Fruit fly (Drosophila melanogaster) whole organism, adult: ENCODE measurements around the gene Brd8.

Experiments
- CG11617 ChIP-seq: fragments of 200-800 bp; sonication (Bioruptor generic); optimal IDR thresholded peaks from 2 replicates; lab custom pipeline; 2017; ENCODE audit warnings: mild to moderate bottlenecking, missing biosample characterization, missing genetic modification reagents, missing genetic modification characterization
- CG12768 ChIP-seq: fragments of 200-800 bp; sonication (Bioruptor generic); optimal IDR thresholded peaks from 2 replicates; lab custom pipeline; 2017; ENCODE audit warnings: missing biosample characterization, missing genetic modification characterization, mild to moderate bottlenecking, moderate library complexity, missing genetic modification reagents
- CG14711 ChIP-seq: fragments of 200-800 bp; sonication (Bioruptor generic); optimal IDR thresholded peaks from 2 replicates; lab custom pipeline; 2018; ENCODE audit warnings: missing biosample characterization, mild to moderate bottlenecking, missing genetic modification characterization, moderate library complexity
- CG1620 ChIP-seq: fragments of 200-800 bp; sonication (Bioruptor generic); optimal IDR thresholded peaks from 2 replicates; lab custom pipeline; 2016; ENCODE audit warnings: missing biosample characterization, missing genetic modification characterization
- CG33017 ChIP-seq: fragments of 200-800 bp; sonication (Bioruptor generic); optimal IDR thresholded peaks from 2 replicates; lab custom pipeline; 2018; ENCODE audit warnings: missing biosample characterization, mild to moderate bottlenecking, missing genetic modification characterization, moderate library complexity
- CG5204 ChIP-seq: fragments of 200-800 bp; sonication (Bioruptor generic); optimal IDR thresholded peaks from 2 replicates; lab custom pipeline; 2016; ENCODE audit warnings: missing biosample characterization, missing genetic modification characterization
- CG7045 ChIP-seq: fragments of 200-800 bp; sonication (Bioruptor generic); optimal IDR thresholded peaks from 2 replicates; lab custom pipeline; 2017; ENCODE audit warnings: missing biosample characterization, mild to moderate bottlenecking, missing genetic modification characterization
- CG7101 ChIP-seq: fragments of 200-800 bp; sonication (Bioruptor generic); optimal IDR thresholded peaks from 2 replicates; lab custom pipeline; 2018; ENCODE audit warnings: missing biosample characterization, mild to moderate bottlenecking, missing genetic modification characterization, moderate library complexity
- Clk ChIP-seq: fragments of 200-800 bp; sonication (Bioruptor generic); optimal IDR thresholded peaks from 2 replicates; lab custom pipeline; 2017; ENCODE audit warnings: missing biosample characterization, missing genetic modification characterization
- Crg-1 ChIP-seq: fragments of 200-800 bp; sonication (Bioruptor generic); optimal IDR thresholded peaks from 2 replicates; lab custom pipeline; 2016; ENCODE audit warnings: missing biosample characterization, missing genetic modification characterization
- Hr96 ChIP-seq: fragments of 200-800 bp; sonication (Bioruptor generic); optimal IDR thresholded peaks from 2 replicates; lab custom pipeline; 2016; ENCODE audit warnings: missing biosample characterization, missing genetic modification characterization
- Mnt ChIP-seq: fragments of 200-800 bp; sonication (Bioruptor generic); optimal IDR thresholded peaks from 2 replicates; lab custom pipeline; 2016; ENCODE audit warnings: missing biosample characterization, mild to moderate bottlenecking, missing genetic modification characterization
- bab1 ChIP-seq: fragments of 200-800 bp; sonication (Bioruptor generic); optimal IDR thresholded peaks from 3 replicates; lab custom pipeline; 2019; ENCODE audit warnings: missing biosample characterization, mild to moderate bottlenecking, missing genetic modification characterization, moderate library complexity
- cic ChIP-seq: fragments of 200-800 bp; sonication (Bioruptor generic); optimal IDR thresholded peaks from 2 replicates; lab custom pipeline; 2017; ENCODE audit warnings: missing biosample characterization, mild to moderate bottlenecking, missing genetic modification characterization, moderate library complexity
- cnc ChIP-seq, 2 experiments: fragments of >200 bp; optimal IDR thresholded peaks; 2 replicates each; lab custom pipeline; 2017
- kay ChIP-seq: fragments of 200-800 bp; sonication (Bioruptor generic); peaks from one replicate; lab custom pipeline; 2016; ENCODE audit warnings: missing biosample characterization, missing genetic modification characterization, borderline replicate concordance
- ovo ChIP-seq: fragments of 200-800 bp; sonication (Bioruptor generic); optimal IDR thresholded peaks from 2 replicates; lab custom pipeline; 2016; ENCODE audit warnings: missing biosample characterization, missing genetic modification characterization
- pad ChIP-seq: fragments of 200-800 bp; sonication (Bioruptor generic); optimal IDR thresholded peaks from 3 replicates; lab custom pipeline; 2017; ENCODE audit warnings: missing biosample characterization, missing genetic modification characterization, mild to moderate bottlenecking, moderate library complexity, missing genetic modification reagents
- tj ChIP-seq: fragments of 200-800 bp; sonication (Bioruptor generic); optimal IDR thresholded peaks from 3 replicates; lab custom pipeline; 2017; ENCODE audit warnings: missing biosample characterization, mild to moderate bottlenecking, missing genetic modification characterization, moderate library complexity
- toe ChIP-seq: fragments of 200-800 bp; sonication (Bioruptor generic); optimal IDR thresholded peaks from 2 replicates; lab custom pipeline; 2016; ENCODE audit warnings: missing biosample characterization, missing genetic modification characterization

Brd8 gene

DNA sequence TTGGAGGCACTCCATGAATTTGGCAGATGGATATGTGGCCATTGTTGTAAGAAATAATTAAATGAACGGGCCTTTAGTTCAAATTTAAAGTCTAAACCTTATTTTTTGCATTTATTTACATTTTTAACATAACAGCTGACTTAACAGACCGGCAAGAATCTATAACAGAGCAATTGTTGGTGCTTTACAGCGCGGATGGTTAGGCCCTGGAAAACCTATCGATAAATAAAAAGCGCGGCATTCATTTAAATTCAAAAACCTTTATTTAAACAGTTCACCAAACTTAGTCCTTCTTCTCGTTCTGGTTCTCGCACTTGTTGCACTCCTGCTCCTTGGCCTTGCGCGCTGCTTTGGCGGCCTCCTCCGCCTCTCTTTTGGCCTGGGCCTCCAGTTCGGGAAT lies 20.9 kb upstream of the Brd8 start, which contains the start of gene Mesh1:
TSS of gene Mesh1 (minus strand) at position 108 of the 400 bp plus-strand sequence.
- TF ChIP-seq pad (no peak), bab1 (peak; percentile 23), tj (GFP tag; lab: Kevin White, UChicago) (no peak), Clk (GFP tag; lab: Kevin White, UChicago) (no peak), CG5204 (GFP tag; lab: Kevin White, UChicago) (no peak), Mnt (GFP tag; lab: Kevin White, UChicago) (no peak)

dm6 chr3R:29204033-29204432 lies 19.3 kb upstream of the Brd8 start, which contains the start of gene Cyt-c1L:
Gene Cyt-c1L, minus strand, starts transcription at chr3R:29204133.
- no peak for TF ChIP-seq cic (GFP tag; lab: Kevin White, UChicago)
- no peak for TF ChIP-seq Hr96 (GFP tag; lab: Kevin White, UChicago)
- TF ChIP-seq CG14711 (tag; lab: Kevin White, UChicago) = no peak
- TF ChIP-seq Clk (GFP tag; lab: Kevin White, UChicago) = no peak

DNA sequence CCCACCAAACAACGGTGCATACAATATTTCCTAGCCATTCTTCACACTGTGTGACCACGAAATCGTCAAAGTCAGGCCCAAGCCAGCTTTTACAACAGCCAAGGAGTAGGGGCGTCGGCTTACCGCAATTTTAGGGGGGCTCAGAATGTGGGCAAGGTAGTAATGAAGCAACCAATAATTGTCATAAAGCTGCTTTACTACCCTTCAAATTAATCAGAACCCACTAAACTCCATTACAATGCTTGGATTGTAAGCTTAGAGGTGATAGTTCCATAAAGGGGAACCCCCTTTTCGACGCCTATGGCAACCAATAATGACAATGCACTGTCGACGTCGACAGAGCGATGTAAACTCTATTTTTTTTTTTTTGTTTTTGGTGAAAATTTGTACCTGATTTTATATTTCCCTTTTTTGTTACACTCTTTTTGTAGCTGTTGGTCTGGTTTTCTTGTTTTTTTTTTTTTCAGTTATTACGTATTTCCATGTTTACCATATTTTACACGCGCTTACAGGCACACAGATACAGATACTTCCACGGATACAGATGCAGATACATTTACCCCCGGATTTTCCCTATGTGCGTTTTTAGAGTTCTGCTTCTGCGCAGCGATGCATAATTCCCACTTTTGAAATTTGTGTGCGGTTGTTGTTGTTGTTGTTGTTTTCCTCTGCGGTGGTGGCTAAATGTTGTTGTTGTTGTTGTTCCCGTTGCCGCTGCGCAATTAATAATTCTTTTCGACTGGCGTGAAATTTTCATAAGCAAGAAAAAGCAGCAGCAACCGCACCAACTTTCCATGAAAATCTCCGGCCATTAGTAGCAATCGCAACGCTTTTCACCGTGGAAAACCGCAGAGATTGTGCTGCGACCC lies 18.4 kb upstream of the Brd8 start:
- no peak for TF ChIP-seq CG12768 (GFP tag; lab: Kevin White, UChicago)
- no peak for TF ChIP-seq cnc (optimal IDR thresholded peaks at IDR 0.05; lab: Kevin White, UChicago)
- no peak for TF ChIP-seq CG7045 (GFP tag; lab: Kevin White, UChicago)
- TF ChIP-seq tj (GFP tag; lab: Kevin White, UChicago) = no peak
- no peak for TF ChIP-seq Crg-1
- no peak for TF ChIP-seq CG33017 (tag; lab: Kevin White, UChicago)
- TF ChIP-seq CG11617 = no peak
- TF ChIP-seq bab1 = no peak

- TF ChIP-seq toe (GFP tag; lab: Kevin White, UChicago) (no peak), CG5204 (GFP tag; lab: Kevin White, UChicago) (no peak), Mnt (GFP tag; lab: Kevin White, UChicago) (no peak), tj (GFP tag; lab: Kevin White, UChicago) (peak; percentile 62), CG7045 (GFP tag; lab: Kevin White, UChicago) (no peak), CG14711 (tag; lab: Kevin White, UChicago) (no peak)
Observed at dm6 chr3R:29206198-29207011, 16.9 kb upstream of the Brd8 start.

DNA sequence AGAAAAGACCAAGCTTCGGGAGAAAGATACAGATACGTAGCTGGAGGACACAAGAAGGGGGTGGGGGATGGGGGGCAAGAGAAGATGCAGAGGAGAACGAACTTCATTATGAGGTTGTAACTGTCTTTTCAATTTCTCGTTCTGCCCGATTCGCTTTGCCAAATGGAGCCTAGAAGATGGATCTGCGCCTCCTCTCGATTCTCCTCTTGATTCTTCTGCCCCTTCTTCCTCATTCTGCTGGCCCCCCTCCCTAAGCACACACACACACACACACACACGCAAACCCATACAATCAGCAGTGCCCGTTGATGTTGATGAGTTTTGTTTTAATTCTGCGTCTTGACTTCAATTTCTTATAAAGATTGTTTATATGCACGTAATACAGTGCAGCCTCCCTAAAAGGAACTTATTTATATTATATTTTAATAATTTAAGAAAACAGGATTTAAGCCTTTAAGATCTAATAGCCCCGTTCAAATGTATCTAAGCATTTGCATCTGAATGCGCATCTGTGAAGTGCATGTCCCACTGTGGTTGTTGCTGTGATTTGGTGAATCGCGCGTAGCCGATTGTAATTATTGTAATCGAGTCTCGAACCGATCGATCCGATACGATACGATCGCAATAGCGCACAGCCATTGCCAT lies 16.2 kb upstream of the Brd8 start:
- peak; percentile 90 for TF ChIP-seq CG7045 (GFP tag; lab: Kevin White, UChicago)
- peak; percentile 82 for TF ChIP-seq toe (GFP tag; lab: Kevin White, UChicago)
- TF ChIP-seq cnc (optimal IDR thresholded peaks at IDR 0.05; lab: Kevin White, UChicago) = no peak
- peak; percentile 81 for TF ChIP-seq bab1
- no peak for TF ChIP-seq kay (GFP tag; lab: Kevin White, UChicago)
- peak; percentile 81 for TF ChIP-seq Clk (GFP tag; lab: Kevin White, UChicago)
- peak; percentile 10 for TF ChIP-seq Hr96 (GFP tag; lab: Kevin White, UChicago)
- TF ChIP-seq ovo (GFP tag; lab: Kevin White, UChicago) = no peak
- TF ChIP-seq Crg-1 = peak; percentile 21
- peak; percentile 47 for TF ChIP-seq pad
- peak; percentile 55 for TF ChIP-seq CG11617
- TF ChIP-seq cic (GFP tag; lab: Kevin White, UChicago) = peak; percentile 64
- TF ChIP-seq CG1620 (GFP tag; lab: Kevin White, UChicago) = peak; percentile 27
- TF ChIP-seq CG33017 (tag; lab: Kevin White, UChicago) = peak; percentile 90
- peak; percentile 87 for TF ChIP-seq CG12768 (GFP tag; lab: Kevin White, UChicago)
- TF ChIP-seq CG14711 (tag; lab: Kevin White, UChicago) = peak; percentile 75
- TF ChIP-seq Mnt (GFP tag; lab: Kevin White, UChicago) = peak; percentile 57
- peak; percentile 43 for TF ChIP-seq tj (GFP tag; lab: Kevin White, UChicago)
- TF ChIP-seq CG7101 (tag; lab: Kevin White, UChicago) = peak; percentile 84
- TF ChIP-seq CG5204 (GFP tag; lab: Kevin White, UChicago) = peak; percentile 65

dm6 chr3R:29207996-29208395 lies 15.3 kb upstream of the Brd8 start:
- TF ChIP-seq CG12768 (GFP tag; lab: Kevin White, UChicago) = no peak
- peak; percentile 46 for TF ChIP-seq bab1
- TF ChIP-seq ovo (GFP tag; lab: Kevin White, UChicago) = no peak
- TF ChIP-seq CG7045 (GFP tag; lab: Kevin White, UChicago) = no peak
- no peak for TF ChIP-seq Mnt (GFP tag; lab: Kevin White, UChicago)
